Worm (Caenorhabditis elegans): ENCODE results near the gene reps-1.
"Not testable (repeated sequence)": the region's sequence is repeated elsewhere in the genome, so short reads cannot be mapped to it uniquely, and the experiment has no call there.

The reps-1 gene

DNA sequence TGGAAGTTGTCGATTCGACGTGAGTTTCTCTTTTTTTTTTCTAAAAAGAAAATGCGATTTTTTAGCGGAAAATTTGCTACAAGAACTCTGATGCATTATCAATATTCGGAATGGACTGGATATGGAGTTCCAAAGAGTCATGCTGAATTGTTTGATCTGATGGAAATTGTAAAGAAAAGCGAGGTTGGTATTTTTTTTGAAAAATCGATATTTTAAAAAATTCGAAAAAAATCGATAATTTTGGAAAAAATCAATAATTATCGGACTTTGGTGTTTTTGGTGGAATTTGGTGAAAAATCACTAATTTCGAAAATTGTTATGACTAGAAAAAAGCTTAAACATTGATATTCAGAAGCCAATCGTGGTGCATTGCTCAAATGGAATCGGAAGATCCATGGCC, 28.9 kb upstream of the reps-1 start:
- TF ChIP-seq nhr-12 (tag; optimal IDR thresholded peaks at IDR 0.05) (no peak), zag-1 (tag; optimal IDR thresholded peaks at IDR 0.05) (no peak), ceh-28 (tag; optimal IDR thresholded peaks at IDR 0.05) (peak; percentile 85)

ce11 chrV:19014940-19015339, 24.6 kb upstream of the reps-1 start:
- peak; percentile 70 for TF ChIP-seq ceh-28 (tag; optimal IDR thresholded peaks at IDR 0.05)

- TF ChIP-seq nhr-28, egl-27, snpc-4 (tag; optimal IDR thresholded peaks at IDR 0.05): not testable (repeated sequence)
These were observed 24.0 kb upstream of the reps-1 start, which contains the start of gene Y39B6A.30 for ce11 chrV:19014273-19014672. TSS of gene Y39B6A.30 (plus strand) at chrV:19014573.

DNA sequence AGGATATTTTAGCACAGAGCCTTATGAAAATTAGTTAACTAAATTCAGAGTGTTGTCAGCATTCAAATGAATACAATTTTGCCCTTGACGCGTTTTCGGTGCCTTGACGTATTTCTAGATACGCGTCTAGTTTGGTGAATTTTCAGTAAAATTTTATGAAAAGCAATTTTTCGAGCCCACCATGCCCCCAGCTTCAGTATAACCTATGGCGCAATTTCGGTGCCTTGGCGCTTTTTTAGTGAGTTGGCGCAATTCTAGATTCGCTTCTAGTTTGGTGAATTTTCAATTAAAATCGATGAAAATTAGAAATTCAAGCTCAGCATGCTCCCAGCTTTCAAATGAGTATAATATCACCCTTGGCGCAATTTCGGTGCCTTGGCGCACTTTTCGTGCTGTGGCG, 22.9 kb upstream of the reps-1 start:
- TF ChIP-seq aly-2 (tag; optimal IDR thresholded peaks at IDR 0.05) (no peak), nhr-28 (tag; optimal IDR thresholded peaks at IDR 0.05) (no peak), nhr-237 (tag; optimal IDR thresholded peaks at IDR 0.05) (no peak), nhr-23 (tag; optimal IDR thresholded peaks at IDR 0.05) (no peak), sea-2 (GFP tag; optimal IDR thresholded peaks at IDR 0.05) (no peak), egl-5 (tag; optimal IDR thresholded peaks at IDR 0.05) (no peak), ceh-28 (tag; optimal IDR thresholded peaks at IDR 0.05) (no peak), elt-3 (tag; optimal IDR thresholded peaks at IDR 0.05) (no peak), nhr-25 (tag; optimal IDR thresholded peaks at IDR 0.05) (no peak), ztf-11 (tag; optimal IDR thresholded peaks at IDR 0.05) (no peak), zag-1 (tag; optimal IDR thresholded peaks at IDR 0.05) (no peak), tbx-2 (tag; optimal IDR thresholded peaks at IDR 0.05) (no peak), lsy-12 (tag; optimal IDR thresholded peaks at IDR 0.05) (no peak), ZK546.5 (tag; optimal IDR thresholded peaks at IDR 0.05) (no peak), ztf-4 (tag; optimal IDR thresholded peaks at IDR 0.05) (no peak), mdl-1 (tag; optimal IDR thresholded peaks at IDR 0.05) (no peak), nhr-77 (tag; optimal IDR thresholded peaks at IDR 0.05) (no peak)

ce11 chrV:19010405-19010804, 20.1 kb upstream of the reps-1 start:
- TF ChIP-seq ceh-28 (tag; optimal IDR thresholded peaks at IDR 0.05) (peak; percentile 92), nhr-25 (tag; optimal IDR thresholded peaks at IDR 0.05) (no peak)

ce11 chrV:19001656-19002055, 11.4 kb upstream of the reps-1 start, which contains the start of gene Y39B6A.33:
TSS of gene Y39B6A.33 (plus strand) at chrV:19001956.
- TF ChIP-seq lsy-12 (tag; optimal IDR thresholded peaks at IDR 0.05) (no peak), ama-1 (optimal IDR thresholded peaks at IDR 0.05) (no peak), ceh-9 (tag; optimal IDR thresholded peaks at IDR 0.05) (no peak), ztf-4 (tag; optimal IDR thresholded peaks at IDR 0.05) (no peak), nhr-28 (tag; optimal IDR thresholded peaks at IDR 0.05) (no peak), tbx-2 (tag; optimal IDR thresholded peaks at IDR 0.05) (no peak), egl-5 (tag; optimal IDR thresholded peaks at IDR 0.05) (no peak), egl-27 (tag; optimal IDR thresholded peaks at IDR 0.05) (no peak), pqm-1 (tag; optimal IDR thresholded peaks at IDR 0.05) (no peak), mml-1 (tag; optimal IDR thresholded peaks at IDR 0.05) (no peak), ceh-16 (tag; optimal IDR thresholded peaks at IDR 0.05) (no peak), pha-4 (tag; optimal IDR thresholded peaks at IDR 0.05) (no peak), eor-1 (tag; optimal IDR thresholded peaks at IDR 0.05) (no peak), hmg-11 (tag; optimal IDR thresholded peaks at IDR 0.05) (no peak), nfya-1 (tag; optimal IDR thresholded peaks at IDR 0.05; ENCODE audit: insufficient read depth) (no peak), skn-1 (tag; optimal IDR thresholded peaks at IDR 0.05) (no peak), nhr-43 (tag; optimal IDR thresholded peaks at IDR 0.05; ENCODE audit: poor library complexity, severe bottlenecking) (no peak)

DNA sequence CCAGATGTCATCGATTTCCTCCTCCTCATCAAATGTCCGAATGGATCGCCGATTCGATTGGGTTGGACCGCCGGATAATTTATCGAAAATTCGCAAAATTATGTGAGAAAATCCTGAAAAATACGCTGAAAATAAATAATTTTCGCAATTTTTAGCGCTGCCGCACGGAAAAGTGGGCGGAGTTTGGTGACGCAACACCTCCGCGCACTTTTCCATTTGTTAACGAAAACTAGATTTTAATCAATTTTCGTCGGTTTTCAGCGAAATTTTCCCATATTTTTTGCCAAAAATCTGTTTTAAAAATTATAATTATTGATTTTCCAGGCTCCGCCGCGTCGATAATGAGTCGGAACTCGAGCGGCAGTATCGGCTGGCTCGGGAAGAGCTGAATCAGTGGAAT, 10.7 kb upstream of the reps-1 start, which contains the start of gene Y39B6A.34:
Gene Y39B6A.34, plus strand, starts transcription at position 3 of the 400 bp plus-strand sequence.
- TF ChIP-seq hmg-11 (tag; optimal IDR thresholded peaks at IDR 0.05) (peak; percentile 50), elt-1 (tag; optimal IDR thresholded peaks at IDR 0.05) (no peak), egl-5 (tag; optimal IDR thresholded peaks at IDR 0.05) (no peak), ztf-4 (tag; optimal IDR thresholded peaks at IDR 0.05) (no peak), ceh-16 (tag; optimal IDR thresholded peaks at IDR 0.05) (no peak), snpc-4 (tag; optimal IDR thresholded peaks at IDR 0.05) (no peak), mml-1 (tag; optimal IDR thresholded peaks at IDR 0.05) (no peak), fkh-2 (tag; optimal IDR thresholded peaks at IDR 0.05) (no peak), pqm-1 (tag; optimal IDR thresholded peaks at IDR 0.05) (no peak), lin-15B (tag; optimal IDR thresholded peaks at IDR 0.05) (peak; percentile 10), mdl-1 (tag; optimal IDR thresholded peaks at IDR 0.05) (no peak), pha-4 (tag; optimal IDR thresholded peaks at IDR 0.05) (peak; percentile 46), ama-1 (optimal IDR thresholded peaks at IDR 0.05) (peak; percentile 39)
